Fruit fly (Drosophila melanogaster) whole organism, embryonic: ENCODE measurements around the gene CG5043.

ENCODE experiments used
- Ada2b ChIP-seq: fragments of 200-800 bp; sonication (Bioruptor generic); IDR thresholded peaks from 2 replicates; pipeline ENCODE4 v1.3.6; 2022; ENCODE audit warnings: missing biosample characterization, missing genetic modification characterization
- Awh ChIP-seq: fragments of 200-800 bp; sonication (Bioruptor generic); IDR thresholded peaks from 2 replicates; pipeline ENCODE4, ENCODE4 v1.3.6; 2022; ENCODE audit warnings: missing biosample characterization, missing genetic modification characterization
- Bgb ChIP-seq: fragments of 200-800 bp; sonication (Bioruptor generic); IDR thresholded peaks from 2 replicates; pipeline ENCODE4 v1.3.6; 2022; ENCODE audit warnings: missing biosample characterization, missing genetic modification characterization; ENCODE audit not compliant: partially characterized antibody
- C15 ChIP-seq: fragments of 200-800 bp; sonication (Bioruptor generic); IDR thresholded peaks from 3 replicates; pipeline ENCODE4 v1.3.6; 2022; ENCODE audit warnings: missing biosample characterization, missing genetic modification characterization
- CG10462 ChIP-seq: fragments of 200-800 bp; sonication (Bioruptor generic); optimal IDR thresholded peaks from 2 replicates; lab custom pipeline; 2016; ENCODE audit warnings: missing biosample characterization, missing genetic modification characterization
- CG12219 ChIP-seq: fragments of 200-800 bp; sonication (Bioruptor generic); optimal IDR thresholded peaks from 3 replicates; lab custom pipeline; 2018; ENCODE audit warnings: missing biosample characterization, mild to moderate bottlenecking, missing genetic modification characterization
- CG1233 ChIP-seq: fragments of 200-800 bp; sonication (Bioruptor generic); optimal IDR thresholded peaks from 4 replicates; lab custom pipeline; 2018; ENCODE audit warnings: missing biosample characterization, mild to moderate bottlenecking, missing genetic modification characterization
- CG15011 ChIP-seq: fragments of 200-800 bp; sonication (Bioruptor generic); optimal IDR thresholded peaks from 3 replicates; lab custom pipeline; 2018; ENCODE audit warnings: missing biosample characterization, mild to moderate bottlenecking, missing genetic modification characterization
- CG16863 ChIP-seq: fragments of 200-800 bp; sonication (Bioruptor generic); optimal IDR thresholded peaks from 3 replicates; lab custom pipeline; 2016; ENCODE audit warnings: missing biosample characterization, missing genetic modification characterization
- CG17802 ChIP-seq: fragments of 200-800 bp; sonication (Bioruptor generic); optimal IDR thresholded peaks from 2 replicates; lab custom pipeline; 2018; ENCODE audit warnings: missing biosample characterization, mild to moderate bottlenecking, missing genetic modification characterization, moderate library complexity
- CG18619 ChIP-seq: fragments of 200-800 bp; sonication (Bioruptor generic); optimal IDR thresholded peaks from 3 replicates; lab custom pipeline; 2017; ENCODE audit warnings: missing biosample characterization, mild to moderate bottlenecking, missing genetic modification characterization
- CG2129 ChIP-seq: fragments of 200-800 bp; sonication (Bioruptor generic); IDR thresholded peaks from 2 replicates; pipeline ENCODE4 v1.3.6; 2022; ENCODE audit warnings: missing biosample characterization, missing genetic modification characterization; ENCODE audit not compliant: partially characterized antibody
- CG32767 ChIP-seq: fragments of 200-800 bp; sonication (Bioruptor generic); IDR thresholded peaks from 2 replicates; pipeline ENCODE4 v1.3.6; 2022; ENCODE audit warnings: missing biosample characterization, missing genetic modification characterization
- CG3838 ChIP-seq: fragments of 200-800 bp; sonication (Bioruptor generic); optimal IDR thresholded peaks from 3 replicates; lab custom pipeline; 2016; ENCODE audit warnings: missing biosample characterization, missing genetic modification characterization
- CG3995 ChIP-seq: fragments of 200-800 bp; sonication (Bioruptor generic); optimal IDR thresholded peaks from 3 replicates; lab custom pipeline; 2016; ENCODE audit warnings: missing biosample characterization, missing genetic modification characterization
- CG4328 ChIP-seq: fragments of 200-800 bp; sonication (Bioruptor generic); optimal IDR thresholded peaks from 3 replicates; lab custom pipeline; 2017; ENCODE audit warnings: missing biosample characterization, missing genetic modification reagents, missing genetic modification characterization
- CG5245 ChIP-seq: fragments of 200-800 bp; sonication (Bioruptor generic); optimal IDR thresholded peaks from 3 replicates; lab custom pipeline; 2016; ENCODE audit warnings: missing biosample characterization, missing genetic modification characterization
- CG6683 ChIP-seq: fragments of 200-800 bp; sonication (Bioruptor generic); optimal IDR thresholded peaks from 2 replicates; lab custom pipeline; 2017; ENCODE audit warnings: missing biosample characterization, mild to moderate bottlenecking, missing genetic modification characterization, missing genetic modification reagents
- CG6689 ChIP-seq: fragments of 200-800 bp; sonication (Bioruptor generic); IDR thresholded peaks from 2 replicates; pipeline ENCODE4 v1.3.6; 2022; ENCODE audit warnings: missing biosample characterization, missing genetic modification characterization
- CG7357 ChIP-seq: fragments of 200-800 bp; sonication (Bioruptor generic); IDR thresholded peaks from 3 replicates; pipeline ENCODE4 v1.3.6; 2022; ENCODE audit warnings: missing biosample characterization, missing genetic modification characterization
- CG8089 ChIP-seq: fragments of 200-800 bp; sonication (Bioruptor generic); optimal IDR thresholded peaks from 3 replicates; lab custom pipeline; 2016; ENCODE audit warnings: missing biosample characterization, missing genetic modification characterization
- CG9932 ChIP-seq: fragments of 200-800 bp; sonication (Bioruptor generic); IDR thresholded peaks from 2 replicates; pipeline ENCODE4 v1.3.6; 2022; ENCODE audit warnings: missing biosample characterization, missing genetic modification characterization
- Chrac-16 ChIP-seq: fragments of 200-800 bp; sonication (Bioruptor generic); optimal IDR thresholded peaks from 3 replicates; lab custom pipeline; 2016; ENCODE audit warnings: missing biosample characterization, missing genetic modification characterization
- Dfd ChIP-seq, 2 experiments: fragments of >200 bp; optimal IDR thresholded peaks; 2 replicates each; lab custom pipeline; 2017; ENCODE audit warnings: missing biosample characterization in 2 of 2, missing genetic modification characterization in 2 of 2
- Dip2 ChIP-seq: fragments of 200-800 bp; sonication (Bioruptor generic); IDR thresholded peaks from 2 replicates; pipeline ENCODE4 v1.3.6; 2022; ENCODE audit warnings: missing biosample characterization, missing genetic modification characterization
- Fer3 ChIP-seq: fragments of 200-800 bp; sonication (Bioruptor generic); optimal IDR thresholded peaks from 2 replicates; lab custom pipeline; 2018; ENCODE audit warnings: missing biosample characterization, mild to moderate bottlenecking, missing genetic modification characterization, moderate library complexity
- Lhr ChIP-seq: fragments of 200-800 bp; sonication (Bioruptor generic); optimal IDR thresholded peaks from 3 replicates; lab custom pipeline; 2017; ENCODE audit warnings: mild to moderate bottlenecking, missing biosample characterization, missing genetic modification reagents, missing genetic modification characterization
- MTF-1 ChIP-seq: fragments of 200-800 bp; sonication (Bioruptor generic); optimal IDR thresholded peaks from 2 replicates; lab custom pipeline; 2018; ENCODE audit warnings: missing biosample characterization, mild to moderate bottlenecking, missing genetic modification characterization, borderline replicate concordance
- Max ChIP-seq: fragments of 200-800 bp; sonication (Bioruptor generic); optimal IDR thresholded peaks from 2 replicates; lab custom pipeline; 2016; ENCODE audit warnings: missing biosample characterization, mild to moderate bottlenecking, missing genetic modification characterization
- Nf-YB ChIP-seq: fragments of 200-800 bp; sonication (Bioruptor generic); optimal IDR thresholded peaks from 3 replicates; lab custom pipeline; 2019; ENCODE audit warnings: missing biosample characterization, mild to moderate bottlenecking, missing genetic modification characterization, moderate library complexity
- Oaz ChIP-seq: fragments of 200-800 bp; sonication (Bioruptor generic); IDR thresholded peaks from 2 replicates; pipeline ENCODE4 v1.3.6; 2022; ENCODE audit warnings: missing biosample characterization, missing genetic modification characterization
- Rfx ChIP-seq: fragments of 200-800 bp; sonication (Bioruptor generic); IDR thresholded peaks from 2 replicates; pipeline ENCODE4 v1.3.6; 2022; ENCODE audit warnings: missing biosample characterization, missing genetic modification characterization
- Usf ChIP-seq: fragments of 200-800 bp; sonication (Bioruptor generic); optimal IDR thresholded peaks from 2 replicates; lab custom pipeline; 2017; ENCODE audit warnings: missing genotype, missing biosample characterization, missing genetic modification characterization
- ci ChIP-seq: fragments of 200-800 bp; sonication (Bioruptor generic); IDR thresholded peaks from 3 replicates; pipeline ENCODE4 v1.3.6; 2022; ENCODE audit warnings: missing biosample characterization, missing genetic modification characterization
- dysf ChIP-seq: fragments of 200-800 bp; sonication (Bioruptor generic); IDR thresholded peaks from 3 replicates; pipeline ENCODE4 v1.3.6; 2022; ENCODE audit warnings: missing biosample characterization, missing genetic modification characterization
- fd96Cb ChIP-seq: fragments of 200-800 bp; sonication (Bioruptor generic); optimal IDR thresholded peaks from 2 replicates; lab custom pipeline; 2018; ENCODE audit warnings: missing biosample characterization, mild to moderate bottlenecking, missing genetic modification characterization, moderate library complexity
- fru ChIP-seq: fragments of >200 bp; optimal IDR thresholded peaks from 2 replicates; lab custom pipeline; 2017
- gro ChIP-seq: fragments of 200-800 bp; sonication (Bioruptor generic); optimal IDR thresholded peaks from 2 replicates; lab custom pipeline; 2016; ENCODE audit warnings: missing biosample characterization, missing genetic modification characterization
- jing ChIP-seq: fragments of 200-800 bp; sonication (Bioruptor generic); optimal IDR thresholded peaks from 2 replicates; lab custom pipeline; 2018; ENCODE audit warnings: missing biosample characterization, mild to moderate bottlenecking, missing genetic modification characterization
- mld ChIP-seq: fragments of 200-800 bp; sonication (Bioruptor generic); IDR thresholded peaks from 3 replicates; pipeline ENCODE4 v1.3.6; 2022; ENCODE audit warnings: missing biosample characterization, missing genetic modification characterization; ENCODE audit not compliant: partially characterized antibody
- phol ChIP-seq: fragments of 200-800 bp; sonication (Bioruptor generic); optimal IDR thresholded peaks from 3 replicates; lab custom pipeline; 2018; ENCODE audit warnings: missing biosample characterization, mild to moderate bottlenecking, missing genetic modification characterization, moderate library complexity
- pnt ChIP-seq: fragments of 200-800 bp; sonication (Bioruptor generic); optimal IDR thresholded peaks from 3 replicates; lab custom pipeline; 2016; ENCODE audit warnings: missing biosample characterization, missing genetic modification characterization
- prd ChIP-seq, 3 experiments: fragments of >200 bp in 2 of 3; fragments of 200-800 bp in 1 of 3; sonication (Bioruptor generic) in 1 of 3; optimal IDR thresholded peaks in 2 of 3; IDR thresholded peaks in 1 of 3; 2 replicates in 2 of 3; 3 replicates in 1 of 3; pipeline versions ENCODE4 v1.3.6 to Lab custom; 2017 to 2022; ENCODE audit warnings: missing biosample characterization in 1 of 3, missing genetic modification characterization in 1 of 3
- sens ChIP-seq: fragments of 200-800 bp; sonication (Bioruptor generic); peaks from one replicate; lab custom pipeline; 2016; ENCODE audit warnings: missing biosample characterization, missing genetic modification characterization
- seq ChIP-seq: fragments of 200-800 bp; sonication (Bioruptor generic); IDR thresholded peaks from 2 replicates; pipeline ENCODE4 v1.3.6; 2022; ENCODE audit warnings: missing biosample characterization, missing genetic modification characterization
- sim ChIP-seq: fragments of 200-800 bp; sonication (Bioruptor generic); IDR thresholded peaks from 2 replicates; pipeline ENCODE4 v1.3.6; 2022; ENCODE audit warnings: missing biosample characterization, missing genetic modification characterization
- sr ChIP-seq: fragments of 200-800 bp; sonication (Bioruptor generic); IDR thresholded peaks from 3 replicates; pipeline ENCODE4 v1.3.6; 2022; ENCODE audit warnings: missing biosample characterization, missing genetic modification characterization
- tap ChIP-seq: fragments of 200-800 bp; optimal IDR thresholded peaks from 3 replicates; lab custom pipeline; 2019; ENCODE audit warnings: missing biosample characterization, mild to moderate bottlenecking, missing genetic modification characterization, moderate library complexity
- twi ChIP-seq: fragments of 200-800 bp; optimal IDR thresholded peaks from 2 replicates; lab custom pipeline; 2019; ENCODE audit warnings: missing biosample characterization, mild to moderate bottlenecking, missing genetic modification characterization, moderate library complexity

The CG5043 gene

dm6 chr2L:17465915-17466677 is 32.4 kb downstream of the CG5043 start (continued):
- TF ChIP-seq CG18619 (GFP tag; lab: Kevin White, UChicago), result peak; percentile 70
- TF ChIP-seq pnt, result peak; percentile 77
- no peak for TF ChIP-seq CG9932 (GFP tag; lab: Robert Waterston, UW)
- TF ChIP-seq fru (lab: Kevin White, UChicago), result no peak
- peak; percentile 80 for TF ChIP-seq seq (GFP tag; lab: Robert Waterston, UW)
- peak; percentile 92 for TF ChIP-seq ci (GFP tag; lab: Robert Waterston, UW)
- peak; percentile 87 for TF ChIP-seq fd96Cb
- peak; percentile 74 for TF ChIP-seq CG4328 (GFP tag; lab: Kevin White, UChicago)
- peak; percentile 83 for TF ChIP-seq CG6689 (GFP tag; lab: Robert Waterston, UW)
- TF ChIP-seq Ada2b (GFP tag; lab: Robert Waterston, UW), result peak; percentile 68
- peak; percentile 98 for TF ChIP-seq sens (GFP tag; lab: Kevin White, UChicago)
- peak; percentile 62; the same call in 1 of the 2 replicates for TF ChIP-seq Awh (GFP tag; lab: Robert Waterston, UW)
- TF ChIP-seq CG15011 (GFP tag; lab: Kevin White, UChicago), result peak; percentile 41
- TF ChIP-seq CG8089 (GFP tag; lab: Kevin White, UChicago), result peak; percentile 67
- peak; percentile 40 for TF ChIP-seq gro (GFP tag; lab: Kevin White, UChicago)
- peak; percentile 41 for TF ChIP-seq Lhr (GFP tag; lab: Kevin White, UChicago)
- TF ChIP-seq Chrac-16, result peak; percentile 72
- TF ChIP-seq Dfd (GFP tag; optimal IDR thresholded peaks at IDR 0.05; lab: Kevin White, UChicago), result no peak
- TF ChIP-seq Dip2 (GFP tag; lab: Robert Waterston, UW), result no peak
- no peak for TF ChIP-seq sr (GFP tag; lab: Robert Waterston, UW)
- no peak for TF ChIP-seq Nf-YB (GFP tag; lab: Kevin White, UChicago)
- TF ChIP-seq CG12219, result peak; percentile 82
- peak; percentile 52 for TF ChIP-seq MTF-1 (GFP tag; lab: Kevin White, UChicago)
- peak; percentile 87 for TF ChIP-seq twi
- TF ChIP-seq CG2129 (GFP tag; lab: Robert Waterston, UW), result no peak
- TF ChIP-seq dysf (GFP tag; lab: Robert Waterston, UW), result peak; percentile 85
- TF ChIP-seq jing (GFP tag; lab: Kevin White, UChicago), result peak; percentile 69
- TF ChIP-seq CG3995 (GFP tag; lab: Kevin White, UChicago), result no peak
- TF ChIP-seq Usf, result no peak
- TF ChIP-seq CG6683 (GFP tag; lab: Kevin White, UChicago), result peak; percentile 53
- peak; percentile 75 for TF ChIP-seq CG16863 (GFP tag; lab: Kevin White, UChicago)
- no peak for TF ChIP-seq Bgb
- TF ChIP-seq CG32767 (GFP tag; lab: Robert Waterston, UW), result peak; percentile 79
- peak; percentile 51 for TF ChIP-seq CG10462
- peak; percentile 68 for TF ChIP-seq CG5245 (GFP tag; lab: Kevin White, UChicago)
- peak; percentile 76 for TF ChIP-seq Fer3 (tag; lab: Kevin White, UChicago)
- TF ChIP-seq phol, result peak; percentile 87
- TF ChIP-seq Rfx (GFP tag; lab: Robert Waterston, UW), result peak; percentile 74
- no peak for TF ChIP-seq mld
- peak; percentile 43 for TF ChIP-seq CG17802 (tag; lab: Kevin White, UChicago)
- peak; percentile 65; the same call in 1 of the 3 replicates for TF ChIP-seq CG7357
- peak; percentile 79 for TF ChIP-seq tap (tag; lab: Kevin White, UChicago)
- TF ChIP-seq prd (optimal IDR thresholded peaks at IDR 0.05; lab: Kevin White, UChicago), result no peak
- peak; percentile 79; the same call in 2 of the 3 replicates for TF ChIP-seq prd (GFP tag; IDR thresholded peaks at IDR 0.05; lab: Robert Waterston, UW)
- TF ChIP-seq Oaz (GFP tag; lab: Robert Waterston, UW), result peak; percentile 51; the same call in 1 of the 2 replicates
- peak; percentile 68 for TF ChIP-seq CG1233
- TF ChIP-seq CG3838 (GFP tag; lab: Kevin White, UChicago), result peak; percentile 40
- peak; percentile 69; the same call in 1 of the 2 replicates for TF ChIP-seq sim
- peak; percentile 68 for TF ChIP-seq Max (GFP tag; lab: Kevin White, UChicago)
- TF ChIP-seq C15 (GFP tag; lab: Robert Waterston, UW), result 0 out of 3 replicates have a peak, but pooled peaks have one; percentile 43
